Worm (Caenorhabditis elegans) whole organism, L4 larva: ENCODE data around the gene act-1.

Experiments used
- F49E8.2 ChIP-seq: sonication (generic microtip); optimal IDR thresholded peaks from 2 replicates; lab custom pipeline; 2016; ENCODE audit warnings: missing compliant biosample characterization, mild to moderate bottlenecking, missing genetic modification characterization, borderline replicate concordance
- cey-2 ChIP-seq: sonication (generic microtip); optimal IDR thresholded peaks from 3 replicates; lab custom pipeline; 2017; ENCODE audit warnings: missing genetic modification characterization, mild to moderate bottlenecking, missing compliant biosample characterization, antibody characterized with exemption, borderline replicate concordance; ENCODE audit not compliant: insufficient read depth
- dpl-1 ChIP-seq: fragments of 150-350 bp; optimal IDR thresholded peaks from 2 replicates; lab custom pipeline; 2014; ENCODE audit warnings: missing biosample characterization, missing genetic modification reagents, missing genetic modification characterization
- skn-1 ChIP-seq: fragments of 150-350 bp; optimal IDR thresholded peaks from 2 replicates; lab custom pipeline; 2014; ENCODE audit warnings: missing biosample characterization, missing genetic modification characterization
- spr-3 ChIP-seq: fragments of 200-800 bp; sonication (Bioruptor generic); optimal IDR thresholded peaks from 2 replicates; lab custom pipeline; 2018; ENCODE audit warnings: mild to moderate bottlenecking, missing genetic modification characterization, missing compliant biosample characterization

ce11 chrV:11094698-11095097 lies 13.8 kb downstream of the act-1 start:
- TF ChIP-seq dpl-1 (GFP tag; lab: Kevin White, UChicago), result no peak
- TF ChIP-seq F49E8.2 (tag; lab: Kevin White, UChicago), result no peak
- no peak for TF ChIP-seq spr-3 (GFP tag; lab: Kevin White, UChicago)
- TF ChIP-seq cey-2 (tag; lab: Kevin White, UChicago), result no peak
- no peak for TF ChIP-seq skn-1
